Worm (Caenorhabditis elegans) whole organism, late embryonic: ENCODE data around the gene crb-1.

Source experiments
- ceh-31 ChIP-seq: sonication (generic microtip); optimal IDR thresholded peaks from 2 replicates; lab custom pipeline; 2016; ENCODE audit warnings: missing genetic modification characterization, missing compliant biosample characterization
- ceh-9 ChIP-seq: sonication (generic microtip); optimal IDR thresholded peaks from 2 replicates; lab custom pipeline; 2016; ENCODE audit warnings: mild to moderate bottlenecking, missing genetic modification characterization, inconsistent platforms, missing compliant biosample characterization
- pag-3 ChIP-seq: sonication (generic microtip); optimal IDR thresholded peaks from 2 replicates; lab custom pipeline; 2016; ENCODE audit warnings: missing compliant biosample characterization, missing genetic modification characterization, borderline replicate concordance
- sdc-2 ChIP-seq: sonication (generic microtip); optimal IDR thresholded peaks from 2 replicates; lab custom pipeline; 2016; ENCODE audit warnings: missing genotype, missing genetic modification characterization, missing compliant biosample characterization
- tbx-2 ChIP-seq: sonication (generic microtip); optimal IDR thresholded peaks from 2 replicates; lab custom pipeline; 2016; ENCODE audit warnings: missing genetic modification characterization, missing compliant biosample characterization

DNA sequence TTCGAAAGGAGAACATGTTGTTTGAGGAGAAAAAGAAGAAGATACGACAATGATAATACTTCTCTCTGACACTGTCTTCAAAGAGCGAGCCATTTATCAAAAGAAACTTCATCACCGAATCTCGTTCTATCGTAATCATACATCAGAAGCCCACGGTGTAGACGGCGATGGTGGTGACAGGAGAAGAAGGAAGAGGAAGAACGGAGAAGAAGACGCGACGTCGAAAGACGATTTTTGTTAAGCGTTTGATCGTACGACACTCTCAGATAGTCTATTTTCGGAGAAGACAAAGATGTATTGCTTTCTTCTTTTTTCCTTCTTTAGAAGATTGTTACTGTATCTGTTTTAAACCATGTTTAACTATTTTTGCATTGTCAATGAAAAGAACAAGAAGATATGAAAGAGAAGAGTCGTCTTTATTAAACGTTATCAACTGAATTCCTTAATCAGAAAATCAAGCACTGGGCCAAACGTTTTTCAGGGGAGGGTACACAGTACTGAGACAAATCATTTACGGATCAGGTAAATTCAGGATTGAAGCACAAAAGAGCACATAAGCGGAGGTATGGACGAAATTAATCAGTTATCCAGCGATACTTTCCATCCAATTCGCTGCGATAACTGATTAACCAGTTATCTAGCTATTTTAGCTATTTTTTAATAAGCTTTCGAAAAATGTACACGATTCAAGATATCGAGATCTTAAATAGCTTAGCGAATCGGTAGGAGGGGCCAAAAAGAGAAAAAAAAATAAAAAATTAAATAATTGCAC, 6.2 kb upstream of the crb-1 start:
- TF ChIP-seq sdc-2 (tag; lab: Kevin White, UChicago) (no peak), tbx-2 (tag; lab: Kevin White, UChicago) (no peak), ceh-9 (tag; lab: Kevin White, UChicago) (no peak), pag-3 (tag; lab: Kevin White, UChicago) (no peak), ceh-31 (tag; lab: Kevin White, UChicago) (no peak)
